Fruit fly (Drosophila melanogaster) whole organism, embryonic: ENCODE measurements around the gene Cip4.

ENCODE experiments used
- Ada2b ChIP-seq: fragments of 200-800 bp; sonication (Bioruptor generic); IDR thresholded peaks from 2 replicates; pipeline ENCODE4 v1.3.6; 2022; ENCODE audit warnings: missing biosample characterization, missing genetic modification characterization
- Aef1 ChIP-seq: fragments of 200-800 bp; sonication (Bioruptor generic); IDR thresholded peaks from 3 replicates; pipeline ENCODE4 v1.3.6; 2022; ENCODE audit warnings: missing biosample characterization, missing genetic modification characterization
- CG11504 ChIP-seq: fragments of 200-800 bp; sonication (Bioruptor generic); optimal IDR thresholded peaks from 3 replicates; lab custom pipeline; 2019; ENCODE audit warnings: missing biosample characterization, mild to moderate bottlenecking, missing genetic modification characterization, moderate library complexity
- CG13775 ChIP-seq: fragments of 200-800 bp; sonication (Bioruptor generic); optimal IDR thresholded peaks from 3 replicates; lab custom pipeline; 2017; ENCODE audit warnings: missing biosample characterization, mild to moderate bottlenecking, missing genetic modification characterization
- CG15601 ChIP-seq: fragments of 200-800 bp; sonication (Bioruptor generic); optimal IDR thresholded peaks from 3 replicates; lab custom pipeline; 2019; ENCODE audit warnings: missing biosample characterization, mild to moderate bottlenecking, missing genetic modification characterization, moderate library complexity
- CG1832 ChIP-seq: fragments of 200-800 bp; sonication (Bioruptor generic); optimal IDR thresholded peaks from 2 replicates; lab custom pipeline; 2017; ENCODE audit warnings: missing biosample characterization, mild to moderate bottlenecking, missing genetic modification characterization, inconsistent platforms
- CG2202 ChIP-seq: fragments of 200-800 bp; sonication (Bioruptor generic); optimal IDR thresholded peaks from 2 replicates; lab custom pipeline; 2018; ENCODE audit warnings: missing biosample characterization, mild to moderate bottlenecking, missing genetic modification characterization
- CG30403 ChIP-seq: fragments of 200-800 bp; sonication (Bioruptor generic); optimal IDR thresholded peaks from 3 replicates; lab custom pipeline; 2016; ENCODE audit warnings: missing biosample characterization, missing genetic modification characterization
- CG42726 ChIP-seq: fragments of 200-800 bp; sonication (Bioruptor generic); IDR thresholded peaks from 2 replicates; pipeline ENCODE4 v1.3.6; 2022; ENCODE audit warnings: missing biosample characterization, missing genetic modification characterization; ENCODE audit not compliant: partially characterized antibody
- CG6689 ChIP-seq: fragments of 200-800 bp; sonication (Bioruptor generic); IDR thresholded peaks from 2 replicates; pipeline ENCODE4 v1.3.6; 2022; ENCODE audit warnings: missing biosample characterization, missing genetic modification characterization
- CG8388 ChIP-seq: fragments of 200-800 bp; sonication (Bioruptor generic); optimal IDR thresholded peaks from 2 replicates; lab custom pipeline; 2019; ENCODE audit warnings: missing biosample characterization, mild to moderate bottlenecking, missing genetic modification characterization, moderate library complexity
- CrebB ChIP-seq: fragments of 200-800 bp; sonication (Bioruptor generic); optimal IDR thresholded peaks from 3 replicates; lab custom pipeline; 2018; ENCODE audit warnings: missing biosample characterization, mild to moderate bottlenecking, missing genetic modification characterization
- Dad ChIP-seq: fragments of 200-800 bp; sonication (Bioruptor generic); optimal IDR thresholded peaks from 3 replicates; lab custom pipeline; 2016; ENCODE audit warnings: missing biosample characterization, missing genetic modification characterization
- Drgx ChIP-seq: fragments of 200-800 bp; sonication (Bioruptor generic); IDR thresholded peaks from 2 replicates; pipeline ENCODE4 v1.3.6; 2022; ENCODE audit warnings: missing biosample characterization, missing genetic modification characterization
- Eip74EF ChIP-seq, 2 experiments: fragments of 200-800 bp in 1 of 2; fragments of >200 bp in 1 of 2; sonication (Bioruptor generic) in 1 of 2; optimal IDR thresholded peaks; 2 replicates each; lab custom pipeline; 2017 to 2019; ENCODE audit warnings: missing biosample characterization in 2 of 2, missing genetic modification characterization in 2 of 2, mild to moderate bottlenecking in 1 of 2, moderate library complexity in 1 of 2
- Elba2 ChIP-seq: fragments of 200-800 bp; sonication (Bioruptor generic); optimal IDR thresholded peaks from 3 replicates; lab custom pipeline; 2016; ENCODE audit warnings: missing biosample characterization, missing genetic modification characterization
- H15 ChIP-seq: fragments of 200-800 bp; sonication (Bioruptor generic); IDR thresholded peaks from 3 replicates; pipeline ENCODE4 v1.3.6; 2022; ENCODE audit warnings: missing biosample characterization, missing genetic modification characterization
- HLH3B ChIP-seq: fragments of 200-800 bp; sonication (Bioruptor generic); IDR thresholded peaks from 2 replicates; pipeline ENCODE4 v1.3.6; 2022; ENCODE audit warnings: missing biosample characterization, missing genetic modification characterization
- Hr78 ChIP-seq, 2 experiments: fragments of 200-800 bp in 1 of 2; fragments of >200 bp in 1 of 2; sonication (Bioruptor generic) in 1 of 2; optimal IDR thresholded peaks; 2 replicates each; lab custom pipeline; 2017 to 2019; ENCODE audit warnings: missing biosample characterization in 2 of 2, missing genetic modification characterization in 2 of 2, mild to moderate bottlenecking in 1 of 2, moderate library complexity in 1 of 2
- Med ChIP-seq: fragments of 200-800 bp; sonication (Bioruptor generic); peaks from one replicate; lab custom pipeline; 2016; ENCODE audit warnings: missing biosample characterization, missing genetic modification characterization, mild to moderate bottlenecking, inconsistent platforms, moderate library complexity
- Nf-YA ChIP-seq: fragments of 200-800 bp; sonication (Bioruptor generic); IDR thresholded peaks from 2 replicates; pipeline ENCODE4 v1.3.6; 2022; ENCODE audit warnings: missing biosample characterization, missing genetic modification characterization
- Nf-YC ChIP-seq: fragments of 200-800 bp; optimal IDR thresholded peaks from 3 replicates; lab custom pipeline; 2019; ENCODE audit warnings: missing biosample characterization, mild to moderate bottlenecking, missing genetic modification characterization, moderate library complexity
- Pdp1 ChIP-seq, 2 experiments: fragments of 200-800 bp; sonication (Bioruptor generic); optimal IDR thresholded peaks; 3 replicates each; lab custom pipeline; 2016; ENCODE audit warnings: missing biosample characterization in 2 of 2, missing genetic modification characterization in 2 of 2, mild to moderate bottlenecking in 1 of 2, moderate library complexity in 1 of 2
- Tbp ChIP-seq: fragments of >200 bp; optimal IDR thresholded peaks from 2 replicates; lab custom pipeline; 2018; ENCODE audit warnings: missing biosample characterization, missing genetic modification characterization
- Xrp1 ChIP-seq: fragments of 200-800 bp; sonication (Bioruptor generic); IDR thresholded peaks from 2 replicates; pipeline ENCODE4 v1.3.6; 2022; ENCODE audit warnings: missing biosample characterization, missing genetic modification characterization
- bcd ChIP-seq: fragments of 200-800 bp; sonication (Bioruptor generic); optimal IDR thresholded peaks from 2 replicates; lab custom pipeline; 2017; ENCODE audit warnings: missing biosample characterization, mild to moderate bottlenecking, missing genetic modification characterization
- cato ChIP-seq: fragments of 200-800 bp; sonication (Bioruptor generic); optimal IDR thresholded peaks from 2 replicates; lab custom pipeline; 2016; ENCODE audit warnings: missing biosample characterization, missing genetic modification characterization, borderline replicate concordance
- chinmo ChIP-seq: fragments of 200-800 bp; sonication (Bioruptor generic); IDR thresholded peaks from 4 replicates; pipeline ENCODE4 v1.3.6; 2022; ENCODE audit warnings: missing biosample characterization, missing genetic modification characterization; ENCODE audit not compliant: partially characterized antibody
- da ChIP-seq: fragments of 200-800 bp; sonication (Bioruptor generic); optimal IDR thresholded peaks from 2 replicates; lab custom pipeline; 2016; ENCODE audit warnings: missing biosample characterization, missing genetic modification characterization
- dmrt99B ChIP-seq: fragments of 200-800 bp; sonication (Bioruptor generic); optimal IDR thresholded peaks from 2 replicates; lab custom pipeline; 2018; ENCODE audit warnings: missing biosample characterization, mild to moderate bottlenecking, missing genetic modification characterization, moderate library complexity
- en ChIP-seq: fragments of 200-800 bp; sonication (Bioruptor generic); optimal IDR thresholded peaks from 2 replicates; lab custom pipeline; 2016; ENCODE audit warnings: missing biosample characterization, missing genetic modification characterization
- eve ChIP-seq, 2 experiments: fragments of >200 bp; optimal IDR thresholded peaks; 2 replicates each; lab custom pipeline; 2017; ENCODE audit warnings: missing biosample characterization in 2 of 2, missing genetic modification characterization in 2 of 2
- eyg ChIP-seq: fragments of 200-800 bp; sonication (Bioruptor generic); optimal IDR thresholded peaks from 3 replicates; lab custom pipeline; 2016; ENCODE audit warnings: missing biosample characterization, missing genetic modification characterization
- grn ChIP-seq: fragments of 200-800 bp; sonication (Bioruptor generic); optimal IDR thresholded peaks from 3 replicates; lab custom pipeline; 2017; ENCODE audit warnings: missing biosample characterization, missing genetic modification characterization
- hb ChIP-seq: fragments of 200-800 bp; sonication (Bioruptor generic); IDR thresholded peaks from 3 replicates; pipeline ENCODE4 v1.3.6; 2022; ENCODE audit warnings: missing biosample characterization, missing genetic modification characterization; ENCODE audit not compliant: partially characterized antibody
- hkb ChIP-seq, 2 experiments: fragments of 200-800 bp in 1 of 2; fragments of >200 bp in 1 of 2; sonication (Bioruptor generic) in 1 of 2; IDR thresholded peaks in 1 of 2; optimal IDR thresholded peaks in 1 of 2; 2 replicates each; pipeline versions ENCODE4 v1.3.6 to Lab custom; 2017 to 2022; ENCODE audit warnings: missing biosample characterization in 1 of 2, missing genetic modification characterization in 1 of 2
- lbe ChIP-seq: fragments of 200-800 bp; sonication (Bioruptor generic); optimal IDR thresholded peaks from 2 replicates; lab custom pipeline; 2016; ENCODE audit warnings: missing biosample characterization, mild to moderate bottlenecking, missing genetic modification characterization
- lmd ChIP-seq: fragments of 200-800 bp; sonication (Bioruptor generic); IDR thresholded peaks from 2 replicates; pipeline ENCODE4 v1.3.6; 2022; ENCODE audit warnings: missing biosample characterization, missing genetic modification characterization
- prd ChIP-seq, 3 experiments: fragments of >200 bp in 2 of 3; fragments of 200-800 bp in 1 of 3; sonication (Bioruptor generic) in 1 of 3; optimal IDR thresholded peaks in 2 of 3; IDR thresholded peaks in 1 of 3; 2 replicates in 2 of 3; 3 replicates in 1 of 3; pipeline versions ENCODE4 v1.3.6 to Lab custom; 2017 to 2022; ENCODE audit warnings: missing biosample characterization in 1 of 3, missing genetic modification characterization in 1 of 3
- pros ChIP-seq: fragments of 200-800 bp; sonication (Bioruptor generic); optimal IDR thresholded peaks from 3 replicates; lab custom pipeline; 2019; ENCODE audit warnings: missing biosample characterization, mild to moderate bottlenecking, missing genetic modification characterization, moderate library complexity
- sd ChIP-seq: fragments of 200-800 bp; sonication (Bioruptor generic); optimal IDR thresholded peaks from 3 replicates; lab custom pipeline; 2018; ENCODE audit warnings: missing biosample characterization, mild to moderate bottlenecking, missing genetic modification characterization, moderate library complexity
- sima ChIP-seq: fragments of 200-800 bp; sonication (Bioruptor generic); optimal IDR thresholded peaks from 2 replicates; lab custom pipeline; 2016; ENCODE audit warnings: missing biosample characterization, missing genetic modification characterization
- sisA ChIP-seq: fragments of 200-800 bp; sonication (Bioruptor generic); IDR thresholded peaks from 2 replicates; pipeline ENCODE4 v1.3.6; 2022; ENCODE audit warnings: missing biosample characterization, missing genetic modification characterization
- sqz ChIP-seq: fragments of 200-800 bp; sonication (Bioruptor generic); optimal IDR thresholded peaks from 3 replicates; lab custom pipeline; 2018; ENCODE audit warnings: missing biosample characterization, mild to moderate bottlenecking, missing genetic modification characterization
- trh ChIP-seq: fragments of 200-800 bp; sonication (Bioruptor generic); optimal IDR thresholded peaks from 2 replicates; lab custom pipeline; 2016; ENCODE audit warnings: missing biosample characterization, missing genetic modification characterization
- ttk ChIP-seq: fragments of 200-800 bp; sonication (Bioruptor generic); IDR thresholded peaks from 2 replicates; pipeline ENCODE4 v2.1.2; 2022; ENCODE audit warnings: missing biosample characterization, missing genetic modification characterization
- vvl ChIP-seq: fragments of 200-800 bp; sonication (Bioruptor generic); IDR thresholded peaks from 2 replicates; pipeline ENCODE4 v1.3.6; 2022; ENCODE audit warnings: missing biosample characterization, missing genetic modification characterization

Gene Cip4

DNA sequence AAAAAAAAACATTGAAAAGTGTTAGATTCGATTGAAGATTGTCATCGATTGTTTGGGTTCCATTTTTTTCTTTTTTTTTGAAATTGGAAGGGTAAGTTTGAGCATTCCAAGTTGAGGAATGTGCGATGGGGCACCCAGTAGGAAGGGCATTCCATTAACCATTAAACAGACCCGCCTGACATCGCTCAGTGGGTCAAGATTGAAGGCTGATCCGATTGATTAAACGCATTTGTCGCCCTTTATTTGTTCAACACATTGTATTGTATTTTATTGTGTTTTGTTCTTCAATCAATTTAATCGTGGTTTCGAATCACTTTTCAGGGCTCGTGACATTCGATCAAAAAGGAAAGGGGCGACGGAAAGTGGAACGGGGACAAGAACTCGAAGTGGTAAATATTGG is 22.8 kb downstream of the Cip4 start:
- TF ChIP-seq bcd (GFP tag; lab: Kevin White, UChicago) (no peak), trh (GFP tag; lab: Kevin White, UChicago) (no peak), cato (GFP tag; lab: Kevin White, UChicago) (no peak), Dad (GFP tag; lab: Kevin White, UChicago) (no peak), Elba2 (GFP tag; lab: Kevin White, UChicago) (no peak), Eip74EF (GFP tag; optimal IDR thresholded peaks at IDR 0.05; lab: Kevin White, UChicago) (no peak), CG15601 (peak; percentile 47), Hr78 (GFP tag; optimal IDR thresholded peaks at IDR 0.05; lab: Kevin White, UChicago) (peak in 1 of 2 experiments; percentile 58), CG30403 (GFP tag; lab: Kevin White, UChicago) (no peak), grn (GFP tag; lab: Kevin White, UChicago) (peak; percentile 90), lbe (GFP tag; lab: Kevin White, UChicago) (no peak), sima (no peak), sqz (peak; percentile 41), sd (tag; lab: Kevin White, UChicago) (peak; percentile 90), da (GFP tag; lab: Kevin White, UChicago) (no peak), Nf-YA (GFP tag; lab: Robert Waterston, UW) (no peak), ttk (GFP tag; lab: Robert Waterston, UW) (no peak), eyg (no peak), en (GFP tag; lab: Kevin White, UChicago) (no peak), Nf-YC (no peak), CG1832 (GFP tag; lab: Kevin White, UChicago) (no peak), eve (GFP tag; optimal IDR thresholded peaks at IDR 0.05; lab: Kevin White, UChicago) (peak in 1 of 2 experiments; percentile 69)

DNA sequence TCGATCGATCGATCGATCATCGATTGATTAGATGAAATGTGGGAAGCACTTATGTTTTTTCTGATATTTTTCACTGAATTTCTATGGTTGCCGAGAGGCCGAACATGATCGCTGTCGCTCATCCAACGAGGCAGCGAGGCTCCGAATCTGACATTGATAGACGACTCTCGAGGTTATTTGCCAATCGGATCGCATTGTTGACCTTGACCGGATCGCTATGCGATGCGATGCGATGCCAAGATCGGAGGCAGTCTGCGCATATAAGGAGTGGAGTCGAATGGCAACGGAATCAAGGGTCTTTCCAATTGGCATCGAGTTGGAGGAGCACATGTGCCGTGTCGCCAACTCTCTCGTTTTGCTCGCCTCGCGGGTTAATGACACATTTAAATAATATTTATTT is 23.7 kb downstream of the Cip4 start:
- TF ChIP-seq chinmo (GFP tag; lab: Robert Waterston, UW) (0 out of 4 replicates have a peak, but pooled peaks have one; percentile 26), CG42726 (GFP tag; lab: Robert Waterston, UW) (no peak), CG8388 (GFP tag; lab: Kevin White, UChicago) (no peak), Tbp (GFP tag; lab: Kevin White, UChicago) (no peak), Pdp1 (GFP tag; optimal IDR thresholded peaks at IDR 0.05; lab: Kevin White, UChicago) (no peak)

DNA sequence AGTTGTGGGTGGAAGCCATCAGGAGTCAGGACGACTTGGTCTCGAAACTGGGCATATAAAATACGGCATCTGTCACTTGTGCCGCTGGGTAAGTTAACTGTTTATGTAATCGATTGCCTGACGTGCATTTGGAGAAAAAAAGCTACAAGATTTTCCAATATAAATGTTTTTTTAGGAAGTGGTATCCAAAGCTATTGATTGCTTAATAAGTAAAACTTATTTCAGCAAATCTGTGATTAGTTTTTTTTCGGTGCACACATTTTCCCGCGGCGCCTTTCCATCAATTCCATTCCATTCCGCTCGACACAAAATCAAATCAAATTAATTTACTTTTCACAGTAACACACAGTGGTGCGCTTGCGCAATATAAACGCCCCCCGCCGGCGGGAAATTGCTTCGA is 24.4 kb downstream of the Cip4 start:
- TF ChIP-seq sisA (GFP tag; lab: Robert Waterston, UW) (0 out of 2 replicates have a peak, but pooled peaks have one; percentile 12), CG11504 (tag; lab: Kevin White, UChicago) (peak; percentile 11), CG6689 (GFP tag; lab: Robert Waterston, UW) (peak; percentile 28; the same call in 1 of the 2 replicates), vvl (peak; percentile 32; the same call in 1 of the 2 replicates), CG2202 (tag; lab: Kevin White, UChicago) (no peak), Xrp1 (0 out of 2 replicates have a peak, but pooled peaks have one; percentile 23), hkb (optimal IDR thresholded peaks at IDR 0.05; lab: Kevin White, UChicago) (no peak), hkb (GFP tag; IDR thresholded peaks at IDR 0.05; lab: Robert Waterston, UW) (peak; percentile 51; the same call in 1 of the 2 replicates), ttk (GFP tag; lab: Robert Waterston, UW) (peak; percentile 37; the same call in 1 of the 2 replicates), H15 (GFP tag; lab: Robert Waterston, UW) (0 out of 3 replicates have a peak, but pooled peaks have one; percentile 39), Ada2b (peak; percentile 24; the same call in 1 of the 2 replicates), Med (GFP tag; lab: Kevin White, UChicago) (peak; percentile 14), CG13775 (GFP tag; lab: Kevin White, UChicago) (no peak), dmrt99B (tag; lab: Kevin White, UChicago) (peak; percentile 0), prd (optimal IDR thresholded peaks at IDR 0.05; lab: Kevin White, UChicago) (no peak), prd (GFP tag; IDR thresholded peaks at IDR 0.05; lab: Robert Waterston, UW) (peak; percentile 64; the same call in 2 of the 3 replicates), lmd (peak; percentile 25; the same call in 1 of the 2 replicates), Drgx (GFP tag; lab: Robert Waterston, UW) (peak; percentile 59), HLH3B (GFP tag; lab: Robert Waterston, UW) (0 out of 2 replicates have a peak, but pooled peaks have one; percentile 11), CrebB (tag; lab: Kevin White, UChicago) (no peak), pros (GFP tag; lab: Kevin White, UChicago) (no peak), hb (no peak), Aef1 (GFP tag; lab: Robert Waterston, UW) (0 out of 3 replicates have a peak, but pooled peaks have one; percentile 12)
